Fruit fly (Drosophila melanogaster) whole organism, embryonic: Measurements from ENCODE around the gene APC4.
A peak's percentile ranks its signal among the peaks of the same experiment; 100 is the strongest.

Source experiments
- ATbp ChIP-seq: fragments of 200-800 bp; sonication (Bioruptor generic); optimal IDR thresholded peaks from 2 replicates; lab custom pipeline; 2017; ENCODE audit warnings: missing biosample characterization, mild to moderate bottlenecking, missing genetic modification characterization, missing genetic modification reagents
- Bdp1 ChIP-seq: fragments of 200-800 bp; sonication (Bioruptor generic); optimal IDR thresholded peaks from 3 replicates; lab custom pipeline; 2016; ENCODE audit warnings: missing biosample characterization, missing genetic modification characterization
- CG10147 ChIP-seq: fragments of 200-800 bp; sonication (Bioruptor generic); optimal IDR thresholded peaks from 2 replicates; lab custom pipeline; 2019; ENCODE audit warnings: missing biosample characterization, mild to moderate bottlenecking, missing genetic modification characterization, moderate library complexity
- CG10209 ChIP-seq: fragments of 200-800 bp; sonication (Bioruptor generic); optimal IDR thresholded peaks from 3 replicates; lab custom pipeline; 2017; ENCODE audit warnings: missing biosample characterization, mild to moderate bottlenecking, missing genetic modification characterization, missing genetic modification reagents
- CG10366 ChIP-seq: fragments of 200-800 bp; sonication (Bioruptor generic); IDR thresholded peaks from 2 replicates; pipeline ENCODE4 v1.3.6; 2022; ENCODE audit warnings: missing biosample characterization, missing genetic modification characterization
- CG12104 ChIP-seq: fragments of 200-800 bp; sonication (Bioruptor generic); optimal IDR thresholded peaks from 3 replicates; lab custom pipeline; 2016; ENCODE audit warnings: missing biosample characterization, missing genetic modification characterization
- CG16813 ChIP-seq: fragments of 200-800 bp; sonication (Bioruptor generic); IDR thresholded peaks from 3 replicates; pipeline ENCODE4 v1.3.6; 2022; ENCODE audit warnings: missing biosample characterization, missing genetic modification characterization; ENCODE audit not compliant: partially characterized antibody
- CG17361 ChIP-seq: fragments of 200-800 bp; sonication (Bioruptor generic); IDR thresholded peaks from 3 replicates; pipeline ENCODE4 v1.3.6; 2022; ENCODE audit warnings: missing biosample characterization, missing genetic modification characterization
- CG2120 ChIP-seq: fragments of 200-800 bp; sonication (Bioruptor generic); optimal IDR thresholded peaks from 3 replicates; lab custom pipeline; 2016; ENCODE audit warnings: missing biosample characterization, missing genetic modification characterization
- CG2712 ChIP-seq: fragments of 200-800 bp; optimal IDR thresholded peaks from 3 replicates; lab custom pipeline; 2019; ENCODE audit warnings: missing biosample characterization, mild to moderate bottlenecking, missing genetic modification characterization, moderate library complexity
- CG31441 ChIP-seq: fragments of 200-800 bp; sonication (Bioruptor generic); IDR thresholded peaks from 2 replicates; pipeline ENCODE4 v1.3.6; 2022; ENCODE audit warnings: missing biosample characterization, missing genetic modification characterization
- CG3838 ChIP-seq: fragments of 200-800 bp; sonication (Bioruptor generic); optimal IDR thresholded peaks from 3 replicates; lab custom pipeline; 2016; ENCODE audit warnings: missing biosample characterization, missing genetic modification characterization
- CG3847 ChIP-seq: fragments of 200-800 bp; sonication (Bioruptor generic); IDR thresholded peaks from 2 replicates; pipeline ENCODE4 v1.3.6; 2022; ENCODE audit warnings: missing biosample characterization, missing genetic modification characterization
- CG5180 ChIP-seq: fragments of 200-800 bp; sonication (Bioruptor generic); optimal IDR thresholded peaks from 3 replicates; lab custom pipeline; 2017; ENCODE audit warnings: missing biosample characterization, missing genetic modification characterization, mild to moderate bottlenecking, moderate library complexity, missing genetic modification reagents
- CG8924 ChIP-seq: fragments of 200-800 bp; optimal IDR thresholded peaks from 3 replicates; lab custom pipeline; 2019; ENCODE audit warnings: missing biosample characterization, mild to moderate bottlenecking, missing genetic modification characterization, moderate library complexity
- Camta ChIP-seq: fragments of 200-800 bp; sonication (Bioruptor generic); optimal IDR thresholded peaks from 2 replicates; lab custom pipeline; 2016; ENCODE audit warnings: missing biosample characterization, missing genetic modification characterization
- Deaf1 ChIP-seq: fragments of 200-800 bp; optimal IDR thresholded peaks from 3 replicates; lab custom pipeline; 2019; ENCODE audit warnings: missing biosample characterization, mild to moderate bottlenecking, missing genetic modification characterization, moderate library complexity
- Eip74EF ChIP-seq, 2 experiments: fragments of 200-800 bp in 1 of 2; fragments of >200 bp in 1 of 2; sonication (Bioruptor generic) in 1 of 2; optimal IDR thresholded peaks; 2 replicates each; lab custom pipeline; 2017 to 2019; ENCODE audit warnings: missing biosample characterization in 2 of 2, missing genetic modification characterization in 2 of 2, mild to moderate bottlenecking in 1 of 2, moderate library complexity in 1 of 2
- Fer1 ChIP-seq: fragments of 200-800 bp; sonication (Bioruptor generic); optimal IDR thresholded peaks from 2 replicates; lab custom pipeline; 2017; ENCODE audit warnings: missing biosample characterization, mild to moderate bottlenecking, missing genetic modification characterization
- HmgZ ChIP-seq: fragments of 200-800 bp; sonication (Bioruptor generic); optimal IDR thresholded peaks from 2 replicates; lab custom pipeline; 2018; ENCODE audit warnings: missing biosample characterization, mild to moderate bottlenecking, missing genetic modification characterization
- Lpt ChIP-seq: fragments of >200 bp; optimal IDR thresholded peaks from 2 replicates; lab custom pipeline; 2018; ENCODE audit warnings: missing biosample characterization, missing genetic modification characterization
- Max ChIP-seq: fragments of 200-800 bp; sonication (Bioruptor generic); optimal IDR thresholded peaks from 2 replicates; lab custom pipeline; 2016; ENCODE audit warnings: missing biosample characterization, mild to moderate bottlenecking, missing genetic modification characterization
- Meics ChIP-seq: fragments of 200-800 bp; sonication (Bioruptor generic); optimal IDR thresholded peaks from 2 replicates; lab custom pipeline; 2017; ENCODE audit warnings: missing biosample characterization, mild to moderate bottlenecking, missing genetic modification characterization
- Ptx1 ChIP-seq: fragments of 200-800 bp; sonication (Bioruptor generic); IDR thresholded peaks from 2 replicates; pipeline ENCODE4 v1.3.6; 2022; ENCODE audit warnings: missing biosample characterization, missing genetic modification characterization
- Six4 ChIP-seq: fragments of 200-800 bp; sonication (Bioruptor generic); optimal IDR thresholded peaks from 2 replicates; lab custom pipeline; 2016; ENCODE audit warnings: missing biosample characterization, missing genetic modification characterization
- Sox100B ChIP-seq: fragments of 200-800 bp; sonication (Bioruptor generic); optimal IDR thresholded peaks from 3 replicates; lab custom pipeline; 2018; ENCODE audit warnings: missing biosample characterization, mild to moderate bottlenecking, missing genetic modification characterization
- Sox102F ChIP-seq: fragments of 200-800 bp; sonication (Bioruptor generic); optimal IDR thresholded peaks from 2 replicates; lab custom pipeline; 2018; ENCODE audit warnings: missing biosample characterization, mild to moderate bottlenecking, missing genetic modification characterization, moderate library complexity
- Vsx1 ChIP-seq: fragments of 200-800 bp; sonication (Bioruptor generic); optimal IDR thresholded peaks from 2 replicates; lab custom pipeline; 2017; ENCODE audit warnings: missing biosample characterization, mild to moderate bottlenecking, missing genetic modification characterization, missing genetic modification reagents
- amos ChIP-seq: fragments of 200-800 bp; sonication (Bioruptor generic); IDR thresholded peaks from 2 replicates; pipeline ENCODE4 v1.3.6; 2022; ENCODE audit warnings: missing biosample characterization, missing genetic modification characterization; ENCODE audit not compliant: partially characterized antibody
- ash1 ChIP-seq: fragments of 200-800 bp; sonication (Bioruptor generic); optimal IDR thresholded peaks from 2 replicates; lab custom pipeline; 2018; ENCODE audit warnings: missing biosample characterization, mild to moderate bottlenecking, missing genetic modification characterization
- az2 ChIP-seq: fragments of 200-800 bp; sonication (Bioruptor generic); optimal IDR thresholded peaks from 3 replicates; lab custom pipeline; 2016; ENCODE audit warnings: missing biosample characterization, missing genetic modification characterization
- croc ChIP-seq: fragments of 200-800 bp; sonication (Bioruptor generic); conservative IDR thresholded peaks from 3 replicates; pipeline ENCODE4 v1.3.6; 2022; ENCODE audit warnings: missing biosample characterization, missing genetic modification characterization
- cwo ChIP-seq: fragments of 200-800 bp; sonication (Bioruptor generic); optimal IDR thresholded peaks from 3 replicates; lab custom pipeline; 2017; ENCODE audit warnings: missing biosample characterization, missing genetic modification characterization, mild to moderate bottlenecking, moderate library complexity, missing genetic modification reagents
- eve ChIP-seq, 2 experiments: fragments of >200 bp; optimal IDR thresholded peaks; 2 replicates each; lab custom pipeline; 2017; ENCODE audit warnings: missing biosample characterization in 2 of 2, missing genetic modification characterization in 2 of 2
- ewg ChIP-seq: fragments of 200-800 bp; sonication (Bioruptor generic); optimal IDR thresholded peaks from 3 replicates; lab custom pipeline; 2017; ENCODE audit warnings: mild to moderate bottlenecking, missing biosample characterization, missing genetic modification reagents, missing genetic modification characterization
- grau ChIP-seq: fragments of 200-800 bp; optimal IDR thresholded peaks from 3 replicates; lab custom pipeline; 2019; ENCODE audit warnings: missing biosample characterization, mild to moderate bottlenecking, missing genetic modification characterization, moderate library complexity
- ken ChIP-seq: fragments of 200-800 bp; sonication (Bioruptor generic); IDR thresholded peaks from 3 replicates; pipeline ENCODE4 v1.3.6; 2022; ENCODE audit warnings: missing biosample characterization, missing genetic modification characterization
- lab ChIP-seq: fragments of 200-800 bp; sonication (Bioruptor generic); optimal IDR thresholded peaks from 3 replicates; lab custom pipeline; 2017; ENCODE audit warnings: missing biosample characterization, missing genetic modification characterization, mild to moderate bottlenecking, moderate library complexity, missing genetic modification reagents
- lilli ChIP-seq: fragments of 200-800 bp; sonication (Bioruptor generic); optimal IDR thresholded peaks from 3 replicates; lab custom pipeline; 2016; ENCODE audit warnings: missing biosample characterization, missing genetic modification characterization
- nmo ChIP-seq: fragments of 200-800 bp; sonication (Bioruptor generic); optimal IDR thresholded peaks from 2 replicates; lab custom pipeline; 2018; ENCODE audit warnings: missing biosample characterization, mild to moderate bottlenecking, missing genetic modification characterization, moderate library complexity
- odd ChIP-seq: fragments of 200-800 bp; sonication (Bioruptor generic); optimal IDR thresholded peaks from 2 replicates; lab custom pipeline; 2017; ENCODE audit warnings: missing biosample characterization, mild to moderate bottlenecking, missing genetic modification characterization
- phol ChIP-seq: fragments of 200-800 bp; sonication (Bioruptor generic); optimal IDR thresholded peaks from 3 replicates; lab custom pipeline; 2018; ENCODE audit warnings: missing biosample characterization, mild to moderate bottlenecking, missing genetic modification characterization, moderate library complexity
- prd ChIP-seq, 3 experiments: fragments of >200 bp in 2 of 3; fragments of 200-800 bp in 1 of 3; sonication (Bioruptor generic) in 1 of 3; optimal IDR thresholded peaks in 2 of 3; IDR thresholded peaks in 1 of 3; 2 replicates in 2 of 3; 3 replicates in 1 of 3; pipeline versions ENCODE4 v1.3.6 to Lab custom; 2017 to 2022; ENCODE audit warnings: missing biosample characterization in 1 of 3, missing genetic modification characterization in 1 of 3
- sima ChIP-seq: fragments of 200-800 bp; sonication (Bioruptor generic); optimal IDR thresholded peaks from 2 replicates; lab custom pipeline; 2016; ENCODE audit warnings: missing biosample characterization, missing genetic modification characterization
- slou ChIP-seq: fragments of 200-800 bp; sonication (Bioruptor generic); optimal IDR thresholded peaks from 3 replicates; lab custom pipeline; 2016; ENCODE audit warnings: missing biosample characterization, missing genetic modification characterization
- sqz ChIP-seq: fragments of 200-800 bp; sonication (Bioruptor generic); optimal IDR thresholded peaks from 3 replicates; lab custom pipeline; 2018; ENCODE audit warnings: missing biosample characterization, mild to moderate bottlenecking, missing genetic modification characterization
- sug ChIP-seq: fragments of 200-800 bp; optimal IDR thresholded peaks from 2 replicates; lab custom pipeline; 2019; ENCODE audit warnings: missing biosample characterization, mild to moderate bottlenecking, missing genetic modification characterization, moderate library complexity
- tio ChIP-seq: fragments of 200-800 bp; sonication (Bioruptor generic); optimal IDR thresholded peaks from 2 replicates; lab custom pipeline; 2017; ENCODE audit warnings: missing biosample characterization, missing genetic modification characterization, inconsistent platforms
- ttk ChIP-seq: fragments of 200-800 bp; sonication (Bioruptor generic); IDR thresholded peaks from 2 replicates; pipeline ENCODE4 v2.1.2; 2022; ENCODE audit warnings: missing biosample characterization, missing genetic modification characterization

APC4 gene

dm6 chrX:9134922-9135453 lies 52.3 kb downstream of the APC4 start, which contains the start of gene fend (continued):
- TF ChIP-seq grau (tag; lab: Kevin White, UChicago) (peak; percentile 61), HmgZ (tag; lab: Kevin White, UChicago) (peak; percentile 41), prd (optimal IDR thresholded peaks at IDR 0.05; lab: Kevin White, UChicago) (no peak), prd (GFP tag; IDR thresholded peaks at IDR 0.05; lab: Robert Waterston, UW) (peak; percentile 27; the same call in 1 of the 3 replicates), Meics (GFP tag; lab: Kevin White, UChicago) (peak; percentile 53), ATbp (no peak), sug (tag; lab: Kevin White, UChicago) (peak; percentile 41), CG3847 (0 out of 2 replicates have a peak, but pooled peaks have one; percentile 22), ash1 (no peak), ewg (GFP tag; lab: Kevin White, UChicago) (peak; percentile 9), Ptx1 (GFP tag; lab: Robert Waterston, UW) (0 out of 2 replicates have a peak, but pooled peaks have one; percentile 29), Camta (GFP tag; lab: Kevin White, UChicago) (no peak), CG10147 (peak; percentile 43), lilli (GFP tag; lab: Kevin White, UChicago) (peak; percentile 10), lab (GFP tag; lab: Kevin White, UChicago) (peak; percentile 8), croc (GFP tag; lab: Robert Waterston, UW) (no peak), CG10209 (GFP tag; lab: Kevin White, UChicago) (peak; percentile 25), ttk (no peak), Lpt (GFP tag; lab: Kevin White, UChicago) (no peak), Sox102F (GFP tag; lab: Kevin White, UChicago) (peak; percentile 6), CG12104 (GFP tag; lab: Kevin White, UChicago) (no peak), tio (GFP tag; lab: Kevin White, UChicago) (no peak), Six4 (GFP tag; lab: Kevin White, UChicago) (peak; percentile 18), Sox100B (GFP tag; lab: Kevin White, UChicago) (peak; percentile 49), CG2120 (GFP tag; lab: Kevin White, UChicago) (peak; percentile 31), CG16813 (GFP tag; lab: Robert Waterston, UW) (no peak), CG2712 (peak; percentile 48), phol (peak; percentile 46), Vsx1 (GFP tag; lab: Kevin White, UChicago) (no peak), nmo (GFP tag; lab: Kevin White, UChicago) (peak; percentile 43), eve (GFP tag; optimal IDR thresholded peaks at IDR 0.05; lab: Kevin White, UChicago) (peak in 1 of 2 experiments; percentile 30), odd (GFP tag; lab: Kevin White, UChicago) (peak; percentile 13), sqz (GFP tag; lab: Kevin White, UChicago) (peak; percentile 32), CG8924 (tag; lab: Kevin White, UChicago) (peak; percentile 54), Fer1 (GFP tag; lab: Kevin White, UChicago) (peak; percentile 63), cwo (GFP tag; lab: Kevin White, UChicago) (peak; percentile 24), Bdp1 (GFP tag; lab: Kevin White, UChicago) (no peak), Max (GFP tag; lab: Kevin White, UChicago) (peak; percentile 44), az2 (GFP tag; lab: Kevin White, UChicago) (peak; percentile 34), CG17361 (GFP tag; lab: Robert Waterston, UW) (peak; percentile 67; the same call in 2 of the 3 replicates), amos (GFP tag; lab: Robert Waterston, UW) (0 out of 2 replicates have a peak, but pooled peaks have one; percentile 18), CG31441 (GFP tag; lab: Robert Waterston, UW) (peak; percentile 53), slou (GFP tag; lab: Kevin White, UChicago) (peak; percentile 13), sima (GFP tag; lab: Kevin White, UChicago) (no peak), ken (GFP tag; lab: Robert Waterston, UW) (no peak), CG5180 (GFP tag; lab: Kevin White, UChicago) (peak; percentile 100), CG3838 (peak; percentile 83), CG10366 (GFP tag; lab: Robert Waterston, UW) (no peak), Deaf1 (tag; lab: Kevin White, UChicago) (peak; percentile 68), Eip74EF (GFP tag; optimal IDR thresholded peaks at IDR 0.05; lab: Kevin White, UChicago) (peak in 1 of 2 experiments; percentile 18)
